Worm (Caenorhabditis elegans) whole organism, L3 larva: Measurements from ENCODE around the gene cyp-13A6.

Source experiments
- R02D3.7 ChIP-seq: fragments of 150-350 bp; optimal IDR thresholded peaks from 2 replicates; lab custom pipeline; 2014; ENCODE audit warnings: missing biosample characterization, missing genetic modification characterization
- ZK546.5 ChIP-seq: sonication (generic microtip); optimal IDR thresholded peaks from 2 replicates; lab custom pipeline; 2017; ENCODE audit warnings: missing biosample characterization, missing genetic modification characterization
- aly-2 ChIP-seq: fragments of 150-350 bp; optimal IDR thresholded peaks from 2 replicates; lab custom pipeline; 2014; ENCODE audit warnings: missing biosample characterization, missing genetic modification characterization
- ama-1 ChIP-seq: fragments of 150-350 bp; optimal IDR thresholded peaks from 2 replicates; lab custom pipeline; 2018
- ceh-28 ChIP-seq: fragments of 150-350 bp; optimal IDR thresholded peaks from 2 replicates; lab custom pipeline; 2014; ENCODE audit warnings: missing biosample characterization, missing genetic modification reagents, missing genetic modification characterization
- ceh-82 ChIP-seq: fragments of 150-350 bp; optimal IDR thresholded peaks from 2 replicates; lab custom pipeline; 2014; ENCODE audit warnings: missing biosample characterization, missing genetic modification characterization
- daf-12 ChIP-seq: fragments of 150-350 bp; optimal IDR thresholded peaks from 2 replicates; lab custom pipeline; 2014; ENCODE audit warnings: missing biosample characterization, missing genetic modification reagents, missing genetic modification characterization
- egl-27 ChIP-seq: sonication (generic microtip); optimal IDR thresholded peaks from 4 replicates; lab custom pipeline; 2017; ENCODE audit warnings: missing biosample characterization, missing genetic modification reagents, missing genetic modification characterization
- elt-1 ChIP-seq: fragments of 150-350 bp; optimal IDR thresholded peaks from 2 replicates; lab custom pipeline; 2014; ENCODE audit warnings: missing biosample characterization, missing genetic modification characterization
- fkh-10 ChIP-seq: sonication (generic microtip); optimal IDR thresholded peaks from 2 replicates; lab custom pipeline; 2017; ENCODE audit warnings: missing biosample characterization, missing genetic modification reagents, missing genetic modification characterization
- fkh-2 ChIP-seq: fragments of 150-350 bp; optimal IDR thresholded peaks from 2 replicates; lab custom pipeline; 2014; ENCODE audit warnings: missing biosample characterization, missing genetic modification reagents, missing genetic modification characterization
- fos-1 ChIP-seq: fragments of 150-350 bp; optimal IDR thresholded peaks from 2 replicates; lab custom pipeline; 2014; ENCODE audit warnings: missing biosample characterization, missing genetic modification characterization
- hmg-11 ChIP-seq: sonication (generic microtip); optimal IDR thresholded peaks from 2 replicates; lab custom pipeline; 2016; ENCODE audit warnings: missing genetic modification characterization, missing compliant biosample characterization
- jun-1 ChIP-seq: fragments of 150-350 bp; optimal IDR thresholded peaks from 2 replicates; lab custom pipeline; 2014; ENCODE audit warnings: missing biosample characterization, missing genetic modification reagents, missing genetic modification characterization
- lin-15B ChIP-seq: fragments of 150-350 bp; optimal IDR thresholded peaks from 2 replicates; lab custom pipeline; 2014; ENCODE audit warnings: missing biosample characterization, missing genetic modification characterization
- lin-39 ChIP-seq: fragments of 150-350 bp; optimal IDR thresholded peaks from 2 replicates; lab custom pipeline; 2018; ENCODE audit warnings: missing biosample characterization, missing genetic modification reagents, missing genetic modification characterization
- lsy-12 ChIP-seq: sonication (generic microtip); optimal IDR thresholded peaks from 2 replicates; lab custom pipeline; 2016; ENCODE audit warnings: mild to moderate bottlenecking, missing genetic modification characterization, missing compliant biosample characterization
- nfya-1 ChIP-seq: sonication (generic microtip); optimal IDR thresholded peaks from 2 replicates; lab custom pipeline; 2017; ENCODE audit warnings: missing genetic modification characterization, mild to moderate bottlenecking, missing compliant biosample characterization, antibody characterized with exemption, moderate library complexity; ENCODE audit not compliant: insufficient read depth
- nhr-11 ChIP-seq: fragments of 150-350 bp; optimal IDR thresholded peaks from 2 replicates; lab custom pipeline; 2014; ENCODE audit warnings: missing biosample characterization, missing genetic modification characterization
- nhr-12 ChIP-seq: fragments of 150-350 bp; optimal IDR thresholded peaks from 2 replicates; lab custom pipeline; 2014; ENCODE audit warnings: missing biosample characterization, missing genetic modification characterization
- nhr-23 ChIP-seq: fragments of 150-350 bp; optimal IDR thresholded peaks from 2 replicates; lab custom pipeline; 2014; ENCODE audit warnings: missing biosample characterization, missing genetic modification reagents, missing genetic modification characterization
- nhr-237 ChIP-seq: fragments of 150-350 bp; optimal IDR thresholded peaks from 2 replicates; lab custom pipeline; 2014; ENCODE audit warnings: missing biosample characterization, missing genetic modification characterization
- nhr-25 ChIP-seq: sonication (generic microtip); optimal IDR thresholded peaks from 2 replicates; lab custom pipeline; 2017; ENCODE audit warnings: missing biosample characterization, missing genetic modification characterization
- nhr-28 ChIP-seq: fragments of 150-350 bp; optimal IDR thresholded peaks from 2 replicates; lab custom pipeline; 2014; ENCODE audit warnings: missing biosample characterization, missing genetic modification characterization
- nhr-43 ChIP-seq: sonication (generic microtip); optimal IDR thresholded peaks from 2 replicates; lab custom pipeline; 2016; ENCODE audit warnings: mild to moderate bottlenecking, missing genetic modification characterization, missing compliant biosample characterization; ENCODE audit not compliant: poor library complexity, severe bottlenecking
- nhr-77 ChIP-seq: fragments of 150-350 bp; optimal IDR thresholded peaks from 2 replicates; lab custom pipeline; 2014; ENCODE audit warnings: missing biosample characterization, missing genetic modification characterization
- pha-4 ChIP-seq: fragments of 150-350 bp; optimal IDR thresholded peaks from 2 replicates; lab custom pipeline; 2014; ENCODE audit warnings: missing biosample characterization, missing genetic modification reagents, missing genetic modification characterization
- pqm-1 ChIP-seq: fragments of 150-350 bp; optimal IDR thresholded peaks from 2 replicates; lab custom pipeline; 2017; ENCODE audit warnings: missing biosample characterization, missing genetic modification characterization, inconsistent platforms
- skn-1 ChIP-seq: fragments of 150-350 bp; optimal IDR thresholded peaks from 2 replicates; lab custom pipeline; 2014; ENCODE audit warnings: missing biosample characterization, missing genetic modification characterization
- snpc-4 ChIP-seq: fragments of 150-350 bp; optimal IDR thresholded peaks from 2 replicates; lab custom pipeline; 2014; ENCODE audit warnings: missing biosample characterization, missing genetic modification characterization
- tbx-2 ChIP-seq: sonication (generic microtip); optimal IDR thresholded peaks from 2 replicates; lab custom pipeline; 2016; ENCODE audit warnings: mild to moderate bottlenecking, missing genetic modification characterization, missing compliant biosample characterization
- zag-1 ChIP-seq: fragments of 150-350 bp; optimal IDR thresholded peaks from 2 replicates; lab custom pipeline; 2014; ENCODE audit warnings: missing biosample characterization, missing genetic modification characterization
- ztf-4 ChIP-seq: fragments of 150-350 bp; optimal IDR thresholded peaks from 2 replicates; lab custom pipeline; 2014; ENCODE audit warnings: missing biosample characterization, missing genetic modification characterization

cyp-13A6 gene

ce11 chrII:9841985-9842505, 39.4 kb upstream of the cyp-13A6 start, which contains the start of gene rnh-1.2:
Gene rnh-1.2, minus strand, starts transcription at chrII:9842035.
- TF ChIP-seq nhr-77 (tag; lab: Kevin White, UChicago) (no peak), tbx-2 (tag; lab: Kevin White, UChicago) (no peak), ceh-82 (no peak), nfya-1 (tag; lab: Kevin White, UChicago) (no peak), elt-1 (tag; lab: Kevin White, UChicago) (no peak), snpc-4 (tag; lab: Kevin White, UChicago) (no peak), ceh-28 (tag; lab: Kevin White, UChicago) (no peak), nhr-43 (tag; lab: Kevin White, UChicago) (no peak), zag-1 (tag; lab: Kevin White, UChicago) (no peak), lsy-12 (tag; lab: Kevin White, UChicago) (no peak), nhr-12 (tag; lab: Kevin White, UChicago) (no peak), ama-1 (lab: Kevin White, UChicago) (no peak), nhr-23 (tag; lab: Kevin White, UChicago) (no peak), fkh-2 (no peak), lin-15B (tag; lab: Kevin White, UChicago) (no peak), fos-1 (tag; lab: Kevin White, UChicago) (no peak), R02D3.7 (no peak), jun-1 (no peak)

ce11 chrII:9840313-9840712, 37.7 kb upstream of the cyp-13A6 start, which contains the start of gene ZK938.11:
Gene ZK938.11, minus strand, starts transcription at chrII:9840413.
- no peak for TF ChIP-seq egl-27
- no peak for TF ChIP-seq hmg-11
- no peak for TF ChIP-seq R02D3.7
- no peak for TF ChIP-seq nhr-12 (tag; lab: Kevin White, UChicago)
- TF ChIP-seq fos-1 (tag; lab: Kevin White, UChicago), result no peak
- TF ChIP-seq pha-4 (tag; lab: Kevin White, UChicago), result no peak
- TF ChIP-seq nhr-43 (tag; lab: Kevin White, UChicago), result no peak

ce11 chrII:9838260-9838935, 35.8 kb upstream of the cyp-13A6 start, which contains the start of gene arrd-4:
Gene arrd-4, minus strand, starts transcription at chrII:9838310.
- TF ChIP-seq nhr-11 (tag; lab: Kevin White, UChicago), result peak; percentile 86
- TF ChIP-seq daf-12 (tag; lab: Kevin White, UChicago), result no peak

ce11 chrII:9835958-9836357, 33.3 kb upstream of the cyp-13A6 start:
- no peak for TF ChIP-seq jun-1
- no peak for TF ChIP-seq fkh-10 (GFP tag; lab: Kevin White, UChicago)
- TF ChIP-seq nhr-25, result no peak
- TF ChIP-seq pqm-1 (tag; lab: Kevin White, UChicago), result no peak
- TF ChIP-seq aly-2 (tag; lab: Kevin White, UChicago), result no peak
- TF ChIP-seq lin-39 (tag; lab: Kevin White, UChicago), result no peak
- TF ChIP-seq ama-1 (lab: Kevin White, UChicago), result no peak
- no peak for TF ChIP-seq nhr-77 (tag; lab: Kevin White, UChicago)
- no peak for TF ChIP-seq nhr-28 (tag; lab: Kevin White, UChicago)
- no peak for TF ChIP-seq ztf-4
- no peak for TF ChIP-seq ceh-82
- no peak for TF ChIP-seq nhr-12 (tag; lab: Kevin White, UChicago)
- no peak for TF ChIP-seq ZK546.5
- no peak for TF ChIP-seq nhr-23 (tag; lab: Kevin White, UChicago)
- TF ChIP-seq skn-1 (tag; lab: Kevin White, UChicago), result no peak

- no peak for TF ChIP-seq egl-27
- TF ChIP-seq nhr-237 (tag; lab: Kevin White, UChicago), result no peak
- TF ChIP-seq skn-1 (tag; lab: Kevin White, UChicago), result no peak
- TF ChIP-seq pqm-1 (tag; lab: Kevin White, UChicago), result no peak
- TF ChIP-seq daf-12 (tag; lab: Kevin White, UChicago), result no peak
- no peak for TF ChIP-seq nhr-28 (tag; lab: Kevin White, UChicago)
- no peak for TF ChIP-seq ztf-4
Observed at ce11 chrII:9834921-9835320, 32.3 kb upstream of the cyp-13A6 start, which contains the start of gene arrd-5. Gene arrd-5, plus strand, starts transcription at chrII:9835221.
